Fruit fly (Drosophila melanogaster) whole organism: ENCODE measurements around the gene Ilp4.

Experiments
- Dll ChIP-seq: fragments of >200 bp; optimal IDR thresholded peaks from 2 replicates; lab custom pipeline; 2017
- EcR ChIP-seq, 2 experiments: fragments of >200 bp; optimal IDR thresholded peaks; 2 replicates each; lab custom pipeline; 2017; ENCODE audit warnings: missing biosample characterization in 2 of 2, missing genetic modification characterization in 2 of 2, missing genetic modification reagents in 2 of 2

- no peak for TF ChIP-seq Dll
- TF ChIP-seq EcR (GFP tag; optimal IDR thresholded peaks at IDR 0.05; lab: Kevin White, UChicago) = no peak
Observed at dm6 chr3L:9838534-9838933, 34.5 kb upstream of the Ilp4 start, which contains the start of gene Cdk8.
